Fruit fly (Drosophila melanogaster): ENCODE results near the gene Herc4.
A peak's percentile ranks its signal among the peaks of the same experiment; 100 is the strongest.

The Herc4 gene

DNA sequence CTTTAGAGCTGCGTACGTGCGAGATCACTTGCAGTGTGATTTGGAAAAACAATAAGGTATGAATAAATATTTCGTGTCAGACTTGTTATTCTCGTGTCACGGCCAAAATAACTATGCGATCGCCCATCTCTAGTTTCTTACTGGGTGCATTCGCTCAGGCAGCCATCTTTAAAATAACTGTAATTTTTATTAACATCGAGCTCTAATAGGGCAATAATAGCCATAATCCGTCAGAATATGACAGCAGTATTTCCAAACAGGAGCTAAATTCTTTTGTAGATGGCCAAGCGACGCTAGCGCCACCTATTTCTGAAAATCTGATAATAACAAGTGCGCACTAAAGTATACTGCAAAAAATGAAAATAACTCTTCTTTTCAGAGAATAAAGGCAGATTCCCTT lies 38.6 kb downstream of the Herc4 start (continued):
- no peak for TF ChIP-seq Eip93F (GFP tag; optimal IDR thresholded peaks at IDR 0.05)
- no peak for TF ChIP-seq Sox15 (GFP tag; optimal IDR thresholded peaks at IDR 0.05)
- no peak for TF ChIP-seq dac (GFP tag; optimal IDR thresholded peaks at IDR 0.05)
- TF ChIP-seq pdm3 (GFP tag; optimal IDR thresholded peaks at IDR 0.05) = peak; percentile 33
- TF ChIP-seq CG10669 (GFP tag; optimal IDR thresholded peaks at IDR 0.05) = no peak
- no peak for TF ChIP-seq CG1621 (tag; optimal IDR thresholded peaks at IDR 0.05)
- TF ChIP-seq acj6 (GFP tag; optimal IDR thresholded peaks at IDR 0.05) = peak; percentile 21
- TF ChIP-seq CG8632 (GFP tag; optimal IDR thresholded peaks at IDR 0.05) = no peak
- peak; percentile 13 for TF ChIP-seq Sox102F (GFP tag; optimal IDR thresholded peaks at IDR 0.05)
- peak; percentile 45 for TF ChIP-seq Hr39 (GFP tag; optimal IDR thresholded peaks at IDR 0.05)
- no peak for TF ChIP-seq fd59A (GFP tag; optimal IDR thresholded peaks at IDR 0.05)
- no peak for TF ChIP-seq CG11294 (GFP tag; IDR thresholded peaks at IDR 0.05)
- peak; percentile 42 for TF ChIP-seq cyc (GFP tag; optimal IDR thresholded peaks at IDR 0.05)
- TF ChIP-seq CG3032 (tag; optimal IDR thresholded peaks at IDR 0.05) = no peak
- TF ChIP-seq CG3919 (GFP tag; optimal IDR thresholded peaks at IDR 0.05) = peak; percentile 34
- peak; percentile 24 for TF ChIP-seq OdsH (GFP tag; optimal IDR thresholded peaks at IDR 0.05)
- TF ChIP-seq CG34406 (GFP tag; optimal IDR thresholded peaks at IDR 0.05) = no peak
- TF ChIP-seq CG11762 (GFP tag; optimal IDR thresholded peaks at IDR 0.05; ENCODE audit: insufficient read depth) = no peak
- TF ChIP-seq Met (GFP tag; optimal IDR thresholded peaks at IDR 0.05) = peak; percentile 8
- TF ChIP-seq achi (GFP tag; optimal IDR thresholded peaks at IDR 0.05) = peak; percentile 49
- no peak for TF ChIP-seq Hr38 (GFP tag; optimal IDR thresholded peaks at IDR 0.05)
- peak; percentile 18; the same call in 1 of the 3 replicates for TF ChIP-seq eg (GFP tag; IDR thresholded peaks at IDR 0.05)
- TF ChIP-seq Eip75B (GFP tag; optimal IDR thresholded peaks at IDR 0.05) = no peak

dm6 chr3L:1354214-1354613 lies 40.7 kb downstream of the Herc4 start:
- no peak for TF ChIP-seq CG3919 (GFP tag; optimal IDR thresholded peaks at IDR 0.05)
- no peak for TF ChIP-seq CG31627 (GFP tag; optimal IDR thresholded peaks at IDR 0.05)
- no peak for TF ChIP-seq CG16779 (tag; optimal IDR thresholded peaks at IDR 0.05)
- TF ChIP-seq dac (GFP tag; optimal IDR thresholded peaks at IDR 0.05) = no peak
- no peak for TF ChIP-seq CG15336 (GFP tag; IDR thresholded peaks at IDR 0.05)
- no peak for TF ChIP-seq Ets21C (GFP tag; optimal IDR thresholded peaks at IDR 0.05)
- TF ChIP-seq salr (GFP tag; optimal IDR thresholded peaks at IDR 0.05) = no peak
- no peak for TF ChIP-seq Ets96B (tag; optimal IDR thresholded peaks at IDR 0.05)
- TF ChIP-seq Sox102F (GFP tag; optimal IDR thresholded peaks at IDR 0.05) = no peak
- TF ChIP-seq ss (GFP tag; optimal IDR thresholded peaks at IDR 0.05) = no peak
- no peak for TF ChIP-seq cyc (GFP tag; optimal IDR thresholded peaks at IDR 0.05)
- no peak for TF ChIP-seq Eip75B (GFP tag; optimal IDR thresholded peaks at IDR 0.05)
- no peak for TF ChIP-seq eg (GFP tag; IDR thresholded peaks at IDR 0.05)
- no peak for TF ChIP-seq Hr38 (GFP tag; optimal IDR thresholded peaks at IDR 0.05)
- no peak for TF ChIP-seq Eip78C (GFP tag)
- TF ChIP-seq topi (GFP tag; optimal IDR thresholded peaks at IDR 0.05) = no peak

dm6 chr3L:1358338-1358737 lies 44.8 kb downstream of the Herc4 start:
- 0 out of 3 replicates have a peak, but pooled peaks have one; percentile 45 for TF ChIP-seq CG6163 (GFP tag; IDR thresholded peaks at IDR 0.05)
- TF ChIP-seq CG3919 (GFP tag; optimal IDR thresholded peaks at IDR 0.05) = peak; percentile 8
- TF ChIP-seq Eip78C (GFP tag) = peak; percentile 38
- TF ChIP-seq svp (GFP tag) = peak; percentile 41
- no peak for TF ChIP-seq achi (GFP tag; optimal IDR thresholded peaks at IDR 0.05)
- no peak for TF ChIP-seq acj6 (GFP tag; optimal IDR thresholded peaks at IDR 0.05)
- no peak for TF ChIP-seq esn (GFP tag; optimal IDR thresholded peaks at IDR 0.05)

DNA sequence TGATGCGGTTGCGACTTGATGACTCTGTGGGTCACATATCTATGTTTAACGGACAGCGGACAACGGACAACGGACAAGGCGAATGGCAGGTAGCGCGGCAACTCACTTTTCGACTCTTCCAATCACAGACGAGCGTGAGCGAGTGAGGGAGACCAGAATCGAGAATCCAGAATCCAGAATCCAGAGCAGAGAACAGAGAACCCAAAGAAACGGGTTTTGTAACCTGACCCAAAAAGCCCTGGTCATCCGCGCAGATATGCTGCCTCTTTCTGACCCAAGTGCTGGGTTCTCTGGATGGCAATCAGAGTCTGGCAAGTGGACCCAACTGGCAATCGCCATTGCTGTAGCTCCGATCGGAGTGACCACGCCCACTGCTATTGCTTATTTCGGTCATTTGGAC lies 50.9 kb downstream of the Herc4 start:
- no peak for TF ChIP-seq CG6163 (GFP tag; IDR thresholded peaks at IDR 0.05)
- TF ChIP-seq Hr39 (GFP tag; optimal IDR thresholded peaks at IDR 0.05) = no peak
